Fruit fly (Drosophila melanogaster): ENCODE measurements at regions not wholly inside any gene's neighbourhood (a gene's known extent, or its start where the extent isn't known, plus 50 kb on each side); places are given as distances from the start of the nearest gene placed in this dataset.
A peak's percentile ranks its signal among the peaks of the same experiment; 100 is the strongest.

DNA sequence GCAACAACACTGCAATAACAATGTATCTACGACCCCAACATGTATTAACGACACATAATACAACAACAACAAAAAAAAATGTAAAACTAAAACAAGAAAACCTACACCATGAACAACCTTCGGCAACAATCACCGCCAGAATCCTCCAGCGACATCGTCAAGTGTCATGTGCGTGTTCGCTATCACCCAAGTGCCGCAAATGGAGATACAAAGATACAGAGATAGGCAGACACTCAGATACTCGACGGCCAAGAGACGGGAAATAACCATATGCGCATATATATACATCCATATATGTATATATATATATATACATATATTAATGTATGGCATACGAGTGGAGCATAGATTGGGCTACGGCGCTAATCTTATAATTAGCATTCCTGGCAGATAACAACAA, 62.7 kb upstream of the CG12362 start:
- TF ChIP-seq N (GFP tag; optimal IDR thresholded peaks at IDR 0.05) (no peak), woc (GFP tag; optimal IDR thresholded peaks at IDR 0.05) (no peak), dl (GFP tag; optimal IDR thresholded peaks at IDR 0.05; ENCODE audit: insufficient read depth in 1 of 2, partially characterized antibody in 2 of 2) (no peak), fru (GFP tag; optimal IDR thresholded peaks at IDR 0.05) (no peak), jim (GFP tag; optimal IDR thresholded peaks at IDR 0.05) (no peak), foxo (GFP tag; optimal IDR thresholded peaks at IDR 0.05) (no peak), CrebA (GFP tag; optimal IDR thresholded peaks at IDR 0.05; ENCODE audit: borderline replicate concordance) (no peak), tai (GFP tag; optimal IDR thresholded peaks at IDR 0.05) (no peak), h (GFP tag; optimal IDR thresholded peaks at IDR 0.05) (no peak), rgr (GFP tag; optimal IDR thresholded peaks at IDR 0.05) (no peak), psq (GFP tag; optimal IDR thresholded peaks at IDR 0.05) (no peak), Myc (optimal IDR thresholded peaks at IDR 0.05) (no peak), dmrt93B (GFP tag; optimal IDR thresholded peaks at IDR 0.05) (no peak), usp (GFP tag; optimal IDR thresholded peaks at IDR 0.05) (no peak), OdsH (GFP tag; optimal IDR thresholded peaks at IDR 0.05) (no peak), lola (GFP tag; optimal IDR thresholded peaks at IDR 0.05) (no peak), br (GFP tag; optimal IDR thresholded peaks at IDR 0.05) (no peak), CG32264 (GFP tag; optimal IDR thresholded peaks at IDR 0.05) (no peak), pan (optimal IDR thresholded peaks at IDR 0.05) (no peak), GATAd (GFP tag; optimal IDR thresholded peaks at IDR 0.05) (no peak)

DNA sequence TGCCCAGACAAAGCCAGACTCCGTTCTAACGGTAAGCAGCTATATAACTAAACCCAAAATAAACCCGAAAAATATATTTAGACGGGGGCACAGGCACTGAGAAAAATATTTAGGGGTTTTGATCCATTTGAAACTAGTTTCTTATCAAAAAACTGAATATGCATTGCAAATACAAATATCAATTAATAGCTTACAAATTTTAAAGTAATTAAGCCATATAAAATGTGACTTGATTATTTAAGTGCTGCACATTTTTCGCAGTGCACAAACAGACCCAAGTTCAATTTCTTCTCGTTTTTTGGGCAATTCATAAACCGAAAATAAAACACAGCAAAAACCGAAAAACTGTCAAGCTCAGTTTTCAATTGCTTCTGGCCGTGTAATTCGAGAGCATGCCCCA, 61.9 kb upstream of the CG12362 start:
- TF ChIP-seq h (GFP tag; optimal IDR thresholded peaks at IDR 0.05) (peak; percentile 45), dl (GFP tag; optimal IDR thresholded peaks at IDR 0.05; ENCODE audit: insufficient read depth in 1 of 2, partially characterized antibody in 2 of 2) (no peak), psq (GFP tag; optimal IDR thresholded peaks at IDR 0.05) (peak; percentile 47), fru (GFP tag; optimal IDR thresholded peaks at IDR 0.05) (peak; percentile 58), tai (GFP tag; optimal IDR thresholded peaks at IDR 0.05) (no peak), pan (optimal IDR thresholded peaks at IDR 0.05) (no peak), Hr78 (GFP tag; optimal IDR thresholded peaks at IDR 0.05) (no peak), foxo (GFP tag; optimal IDR thresholded peaks at IDR 0.05) (peak in 1 of 2 experiments; percentile 48), br (GFP tag; optimal IDR thresholded peaks at IDR 0.05) (no peak), dsf (GFP tag; optimal IDR thresholded peaks at IDR 0.05; ENCODE audit: borderline replicate concordance) (no peak), jim (GFP tag; optimal IDR thresholded peaks at IDR 0.05) (no peak), Dfd (GFP tag; optimal IDR thresholded peaks at IDR 0.05) (no peak), Rel (GFP tag; optimal IDR thresholded peaks at IDR 0.05) (no peak), Rel (tag; optimal IDR thresholded peaks at IDR 0.05) (no peak), sv (GFP tag; optimal IDR thresholded peaks at IDR 0.05) (no peak), Vsx2 (GFP tag; optimal IDR thresholded peaks at IDR 0.05; ENCODE audit: partially characterized antibody) (no peak), GATAd (GFP tag; optimal IDR thresholded peaks at IDR 0.05) (no peak), Hr83 (GFP tag; optimal IDR thresholded peaks at IDR 0.05; ENCODE audit: poor library complexity, severe bottlenecking) (no peak), rgr (GFP tag; optimal IDR thresholded peaks at IDR 0.05) (peak; percentile 18), Myc (optimal IDR thresholded peaks at IDR 0.05) (no peak), ey (GFP tag; optimal IDR thresholded peaks at IDR 0.05) (peak; percentile 11), sage (GFP tag; optimal IDR thresholded peaks at IDR 0.05) (peak; percentile 18), Abd-B (GFP tag; optimal IDR thresholded peaks at IDR 0.05) (no peak), HLH106 (tag; optimal IDR thresholded peaks at IDR 0.05) (peak; percentile 62), CG32264 (GFP tag; optimal IDR thresholded peaks at IDR 0.05) (no peak), Jra (GFP tag; optimal IDR thresholded peaks at IDR 0.05) (no peak), Dif (GFP tag; optimal IDR thresholded peaks at IDR 0.05; ENCODE audit: partially characterized antibody) (no peak), Sp1 (GFP tag; optimal IDR thresholded peaks at IDR 0.05) (peak; percentile 66), brk (GFP tag; optimal IDR thresholded peaks at IDR 0.05) (no peak), Hnf4 (GFP tag; optimal IDR thresholded peaks at IDR 0.05) (no peak), woc (GFP tag; optimal IDR thresholded peaks at IDR 0.05) (no peak), N (GFP tag; optimal IDR thresholded peaks at IDR 0.05) (no peak), usp (GFP tag; optimal IDR thresholded peaks at IDR 0.05) (no peak), dmrt93B (GFP tag; optimal IDR thresholded peaks at IDR 0.05) (peak; percentile 34), OdsH (GFP tag; optimal IDR thresholded peaks at IDR 0.05) (peak; percentile 52), CG9705 (GFP tag; optimal IDR thresholded peaks at IDR 0.05) (no peak), Mio (GFP tag; optimal IDR thresholded peaks at IDR 0.05) (no peak), lola (GFP tag; optimal IDR thresholded peaks at IDR 0.05) (no peak), CrebA (GFP tag; optimal IDR thresholded peaks at IDR 0.05; ENCODE audit: borderline replicate concordance) (no peak)

Measured in whole organism, wandering third instar larva.